Fruit fly (Drosophila melanogaster): ENCODE data around the gene CG9981.

Gene CG9981

dm6 chrX:16403811-16404420, 1.0 kb downstream of the CG9981 start (continued):
- TF ChIP-seq Dll (GFP tag; IDR thresholded peaks at IDR 0.05; ENCODE audit: partially characterized antibody) = no peak
- TF ChIP-seq CG18619 (GFP tag; optimal IDR thresholded peaks at IDR 0.05) = peak; percentile 75
- peak; percentile 71 for TF ChIP-seq CG14014 (GFP tag; IDR thresholded peaks at IDR 0.05)
- TF ChIP-seq stwl (tag; optimal IDR thresholded peaks at IDR 0.05) = no peak
- peak; percentile 81 for TF ChIP-seq lmd (GFP tag; IDR thresholded peaks at IDR 0.05)
- TF ChIP-seq CG6654 (GFP tag; optimal IDR thresholded peaks at IDR 0.05) = no peak
- peak; percentile 73 for TF ChIP-seq Aef1 (GFP tag; IDR thresholded peaks at IDR 0.05)
- TF ChIP-seq inv (GFP tag; IDR thresholded peaks at IDR 0.05; ENCODE audit: partially characterized antibody) = no peak
- peak; percentile 55 for TF ChIP-seq Hey (tag; optimal IDR thresholded peaks at IDR 0.05)
- peak; percentile 89 for TF ChIP-seq unpg (GFP tag; optimal IDR thresholded peaks at IDR 0.05)
- peak; percentile 82 for TF ChIP-seq CG10209 (GFP tag; optimal IDR thresholded peaks at IDR 0.05)
- peak; percentile 78 for TF ChIP-seq bcd (GFP tag; optimal IDR thresholded peaks at IDR 0.05)
- no peak for TF ChIP-seq croc (GFP tag; conservative IDR thresholded peaks at IDR 0.05)
- peak; percentile 67; the same call in 2 of the 3 replicates for TF ChIP-seq CG7357 (GFP tag; IDR thresholded peaks at IDR 0.05)
- peak; percentile 26 for TF ChIP-seq CG8944 (GFP tag; optimal IDR thresholded peaks at IDR 0.05)
- TF ChIP-seq CG7928 (GFP tag; optimal IDR thresholded peaks at IDR 0.05) = peak; percentile 49
- TF ChIP-seq Atf6 (GFP tag; IDR thresholded peaks at IDR 0.05) = peak; percentile 90
- peak; percentile 23; the same call in 1 of the 2 replicates for TF ChIP-seq sim (GFP tag; IDR thresholded peaks at IDR 0.05)
- TF ChIP-seq Myb (GFP tag; optimal IDR thresholded peaks at IDR 0.05) = peak; percentile 24
- TF ChIP-seq CG8089 (GFP tag; optimal IDR thresholded peaks at IDR 0.05) = no peak
- peak; percentile 67 for TF ChIP-seq CG6813 (GFP tag; optimal IDR thresholded peaks at IDR 0.05)
- peak; percentile 73 for TF ChIP-seq CG13424 (tag; optimal IDR thresholded peaks at IDR 0.05)
- TF ChIP-seq tup (GFP tag; optimal IDR thresholded peaks at IDR 0.05) = peak; percentile 37
- no peak for TF ChIP-seq Doc3 (GFP tag; IDR thresholded peaks at IDR 0.05; ENCODE audit: partially characterized antibody)
- no peak for TF ChIP-seq eve (GFP tag; optimal IDR thresholded peaks at IDR 0.05)
- peak; percentile 53 for TF ChIP-seq tx (GFP tag; optimal IDR thresholded peaks at IDR 0.05)
- peak; percentile 60 for TF ChIP-seq salm (tag; optimal IDR thresholded peaks at IDR 0.05)
- TF ChIP-seq CG15479 (GFP tag; optimal IDR thresholded peaks at IDR 0.05) = no peak
- TF ChIP-seq Ssrp (tag; optimal IDR thresholded peaks at IDR 0.05) = peak; percentile 54
- TF ChIP-seq CG34422 (GFP tag; IDR thresholded peaks at IDR 0.05) = peak; percentile 74; the same call in 2 of the 3 replicates
- TF ChIP-seq E2f1 (GFP tag; IDR thresholded peaks at IDR 0.05) = peak; percentile 77
- TF ChIP-seq CG3726 (GFP tag; IDR thresholded peaks at IDR 0.05) = 0 out of 3 replicates have a peak, but pooled peaks have one; percentile 15
- no peak for TF ChIP-seq zf30C (GFP tag; optimal IDR thresholded peaks at IDR 0.05)
- peak; percentile 16 for TF ChIP-seq Atf-2 (GFP tag; optimal IDR thresholded peaks at IDR 0.05)
- peak; percentile 27; the same call in 1 of the 2 replicates for TF ChIP-seq CG9215 (GFP tag; IDR thresholded peaks at IDR 0.05)
- TF ChIP-seq CG6765 (GFP tag; optimal IDR thresholded peaks at IDR 0.05) = peak; percentile 79
- TF ChIP-seq CHES-1-like (GFP tag; optimal IDR thresholded peaks at IDR 0.05) = peak; percentile 18
- peak; percentile 94 for TF ChIP-seq Med (GFP tag)
- TF ChIP-seq Rfx (GFP tag; IDR thresholded peaks at IDR 0.05) = peak; percentile 85
- no peak for TF ChIP-seq pros (GFP tag; optimal IDR thresholded peaks at IDR 0.05)
- peak; percentile 79 for TF ChIP-seq cwo (GFP tag; optimal IDR thresholded peaks at IDR 0.05)
- TF ChIP-seq kah (GFP tag; optimal IDR thresholded peaks at IDR 0.05) = peak; percentile 33
- TF ChIP-seq CG32532 (GFP tag; IDR thresholded peaks at IDR 0.05) = peak; percentile 87
- peak; percentile 77 for TF ChIP-seq Max (GFP tag; optimal IDR thresholded peaks at IDR 0.05)
- TF ChIP-seq CG11085 (GFP tag; IDR thresholded peaks at IDR 0.05) = peak; percentile 44; the same call in 1 of the 2 replicates
- 0 out of 2 replicates have a peak, but pooled peaks have one; percentile 53 for TF ChIP-seq CG31224 (GFP tag; IDR thresholded peaks at IDR 0.05)
- peak; percentile 58 for TF ChIP-seq tin (GFP tag; optimal IDR thresholded peaks at IDR 0.05)
- peak; percentile 63 for TF ChIP-seq Rx (GFP tag; IDR thresholded peaks at IDR 0.05)
- no peak for TF ChIP-seq hkb (optimal IDR thresholded peaks at IDR 0.05)
- TF ChIP-seq hkb (GFP tag; IDR thresholded peaks at IDR 0.05) = peak; percentile 90
